Fruit fly (Drosophila melanogaster) whole organism, embryonic: ENCODE data around the gene shams.

Source experiments
- Aef1 ChIP-seq: fragments of 200-800 bp; sonication (Bioruptor generic); IDR thresholded peaks from 3 replicates; pipeline ENCODE4 v1.3.6; 2022; ENCODE audit warnings: missing biosample characterization, missing genetic modification characterization
- CG12236 ChIP-seq: fragments of 200-800 bp; sonication (Bioruptor generic); optimal IDR thresholded peaks from 2 replicates; lab custom pipeline; 2016; ENCODE audit warnings: missing biosample characterization, missing genetic modification characterization
- CG13424 ChIP-seq: fragments of 200-800 bp; sonication (Bioruptor generic); optimal IDR thresholded peaks from 2 replicates; lab custom pipeline; 2019; ENCODE audit warnings: missing biosample characterization, mild to moderate bottlenecking, missing genetic modification characterization, moderate library complexity
- CG14965 ChIP-seq: fragments of 200-800 bp; sonication (Bioruptor generic); optimal IDR thresholded peaks from 2 replicates; lab custom pipeline; 2016; ENCODE audit warnings: missing biosample characterization, missing genetic modification characterization, borderline replicate concordance
- CG1832 ChIP-seq: fragments of 200-800 bp; sonication (Bioruptor generic); optimal IDR thresholded peaks from 2 replicates; lab custom pipeline; 2017; ENCODE audit warnings: missing biosample characterization, mild to moderate bottlenecking, missing genetic modification characterization, inconsistent platforms
- CG2712 ChIP-seq: fragments of 200-800 bp; optimal IDR thresholded peaks from 3 replicates; lab custom pipeline; 2019; ENCODE audit warnings: missing biosample characterization, mild to moderate bottlenecking, missing genetic modification characterization, moderate library complexity
- CG3847 ChIP-seq: fragments of 200-800 bp; sonication (Bioruptor generic); IDR thresholded peaks from 2 replicates; pipeline ENCODE4 v1.3.6; 2022; ENCODE audit warnings: missing biosample characterization, missing genetic modification characterization
- CG4404 ChIP-seq: fragments of 200-800 bp; sonication (Bioruptor generic); IDR thresholded peaks from 2 replicates; pipeline ENCODE4 v1.3.6; 2022; ENCODE audit warnings: missing biosample characterization, missing genetic modification characterization
- CG4730 ChIP-seq: fragments of 200-800 bp; sonication (Bioruptor generic); IDR thresholded peaks from 2 replicates; pipeline ENCODE4 v1.3.6; 2022; ENCODE audit warnings: missing biosample characterization, missing genetic modification characterization
- CG6854 ChIP-seq: fragments of 200-800 bp; sonication (Bioruptor generic); optimal IDR thresholded peaks from 3 replicates; lab custom pipeline; 2017; ENCODE audit warnings: missing biosample characterization, mild to moderate bottlenecking, missing genetic modification characterization
- CG8281 ChIP-seq: fragments of 200-800 bp; sonication (Bioruptor generic); optimal IDR thresholded peaks from 2 replicates; lab custom pipeline; 2018; ENCODE audit warnings: missing biosample characterization, mild to moderate bottlenecking, missing genetic modification characterization, moderate library complexity
- CG8290 ChIP-seq, 3 experiments: fragments of 200-800 bp; sonication (Bioruptor generic); optimal IDR thresholded peaks; 2 replicates each; lab custom pipeline; 2016 to 2019; ENCODE audit warnings: missing biosample characterization in 3 of 3, missing genetic modification characterization in 3 of 3, mild to moderate bottlenecking in 2 of 3, moderate library complexity in 1 of 3
- CG8359 ChIP-seq: fragments of 200-800 bp; sonication (Bioruptor generic); optimal IDR thresholded peaks from 2 replicates; lab custom pipeline; 2017; ENCODE audit warnings: missing biosample characterization, mild to moderate bottlenecking, missing genetic modification characterization, borderline replicate concordance
- CG9797 ChIP-seq: fragments of 200-800 bp; sonication (Bioruptor generic); optimal IDR thresholded peaks from 3 replicates; lab custom pipeline; 2018; ENCODE audit warnings: missing biosample characterization, mild to moderate bottlenecking, missing genetic modification characterization
- Eip74EF ChIP-seq, 2 experiments: fragments of 200-800 bp in 1 of 2; fragments of >200 bp in 1 of 2; sonication (Bioruptor generic) in 1 of 2; optimal IDR thresholded peaks; 2 replicates each; lab custom pipeline; 2017 to 2019; ENCODE audit warnings: missing biosample characterization in 2 of 2, missing genetic modification characterization in 2 of 2, mild to moderate bottlenecking in 1 of 2, moderate library complexity in 1 of 2
- Ets65A ChIP-seq: fragments of 200-800 bp; sonication (Bioruptor generic); peaks from one replicate; lab custom pipeline; 2016; ENCODE audit warnings: missing biosample characterization, missing genetic modification characterization
- Fer2 ChIP-seq: fragments of 200-800 bp; sonication (Bioruptor generic); optimal IDR thresholded peaks from 2 replicates; lab custom pipeline; 2018; ENCODE audit warnings: missing biosample characterization, mild to moderate bottlenecking, missing genetic modification characterization, moderate library complexity
- H2.0 ChIP-seq: fragments of 200-800 bp; sonication (Bioruptor generic); IDR thresholded peaks from 2 replicates; pipeline ENCODE4 v1.3.6; 2022; ENCODE audit warnings: missing biosample characterization, missing genetic modification characterization
- Hey ChIP-seq: fragments of 200-800 bp; sonication (Bioruptor generic); optimal IDR thresholded peaks from 3 replicates; lab custom pipeline; 2018; ENCODE audit warnings: missing biosample characterization, mild to moderate bottlenecking, missing genetic modification characterization
- HmgD ChIP-seq: fragments of 200-800 bp; sonication (Bioruptor generic); optimal IDR thresholded peaks from 3 replicates; lab custom pipeline; 2016; ENCODE audit warnings: missing biosample characterization, missing genetic modification characterization
- Jarid2 ChIP-seq: fragments of 200-800 bp; sonication (Bioruptor generic); optimal IDR thresholded peaks from 3 replicates; lab custom pipeline; 2017; ENCODE audit warnings: mild to moderate bottlenecking, missing biosample characterization, missing genetic modification reagents, missing genetic modification characterization
- Neu2 ChIP-seq: fragments of 200-800 bp; sonication (Bioruptor generic); optimal IDR thresholded peaks from 3 replicates; lab custom pipeline; 2016; ENCODE audit warnings: missing biosample characterization, missing genetic modification characterization, borderline replicate concordance
- Nf-YA ChIP-seq: fragments of 200-800 bp; sonication (Bioruptor generic); IDR thresholded peaks from 2 replicates; pipeline ENCODE4 v1.3.6; 2022; ENCODE audit warnings: missing biosample characterization, missing genetic modification characterization
- Nf-YB ChIP-seq: fragments of 200-800 bp; sonication (Bioruptor generic); optimal IDR thresholded peaks from 3 replicates; lab custom pipeline; 2019; ENCODE audit warnings: missing biosample characterization, mild to moderate bottlenecking, missing genetic modification characterization, moderate library complexity
- Nf-YC ChIP-seq: fragments of 200-800 bp; optimal IDR thresholded peaks from 3 replicates; lab custom pipeline; 2019; ENCODE audit warnings: missing biosample characterization, mild to moderate bottlenecking, missing genetic modification characterization, moderate library complexity
- Opbp ChIP-seq: fragments of 200-800 bp; sonication (Bioruptor generic); IDR thresholded peaks from 3 replicates; pipeline ENCODE4 v1.3.6; 2022; ENCODE audit warnings: missing biosample characterization, missing genetic modification characterization; ENCODE audit not compliant: partially characterized antibody
- Sox102F ChIP-seq: fragments of 200-800 bp; sonication (Bioruptor generic); optimal IDR thresholded peaks from 2 replicates; lab custom pipeline; 2018; ENCODE audit warnings: missing biosample characterization, mild to moderate bottlenecking, missing genetic modification characterization, moderate library complexity
- Trl ChIP-seq, 3 experiments: fragments of >200 bp in 2 of 3; fragments of 200-800 bp in 1 of 3; sonication (Bioruptor generic) in 1 of 3; optimal IDR thresholded peaks; 2 replicates in 1 of 3; 3 replicates in 2 of 3; lab custom pipeline; 2016 to 2017; ENCODE audit warnings: missing biosample characterization in 1 of 3, missing genetic modification characterization in 1 of 3
- ase ChIP-seq: fragments of 200-800 bp; sonication (Bioruptor generic); IDR thresholded peaks from 3 replicates; pipeline ENCODE4 v1.3.6; 2022; ENCODE audit warnings: missing biosample characterization, missing genetic modification characterization
- bowl ChIP-seq: fragments of 200-800 bp; sonication (Bioruptor generic); IDR thresholded peaks from 2 replicates; pipeline ENCODE4 v1.3.6; 2022; ENCODE audit warnings: missing biosample characterization, missing genetic modification characterization
- crol ChIP-seq: fragments of 200-800 bp; sonication (Bioruptor generic); IDR thresholded peaks from 2 replicates; pipeline ENCODE4 v1.3.6; 2022; ENCODE audit warnings: missing biosample characterization, missing genetic modification characterization
- da ChIP-seq: fragments of 200-800 bp; sonication (Bioruptor generic); optimal IDR thresholded peaks from 2 replicates; lab custom pipeline; 2016; ENCODE audit warnings: missing biosample characterization, missing genetic modification characterization
- danr ChIP-seq: fragments of 200-800 bp; sonication (Bioruptor generic); IDR thresholded peaks from 2 replicates; pipeline ENCODE4 v1.3.6; 2022; ENCODE audit warnings: missing biosample characterization, missing genetic modification characterization
- dmrt11E ChIP-seq: fragments of 200-800 bp; sonication (Bioruptor generic); optimal IDR thresholded peaks from 3 replicates; lab custom pipeline; 2018; ENCODE audit warnings: missing biosample characterization, mild to moderate bottlenecking, missing genetic modification characterization, moderate library complexity
- ems ChIP-seq: fragments of 200-800 bp; sonication (Bioruptor generic); optimal IDR thresholded peaks from 3 replicates; lab custom pipeline; 2016; ENCODE audit warnings: missing biosample characterization, missing genetic modification characterization
- fu2 ChIP-seq: fragments of 200-800 bp; sonication (Bioruptor generic); optimal IDR thresholded peaks from 2 replicates; lab custom pipeline; 2016; ENCODE audit warnings: missing biosample characterization, missing genetic modification characterization
- gcm ChIP-seq: fragments of 200-800 bp; sonication (Bioruptor generic); optimal IDR thresholded peaks from 2 replicates; lab custom pipeline; 2019; ENCODE audit warnings: missing biosample characterization, mild to moderate bottlenecking, missing genetic modification characterization, moderate library complexity
- gfzf ChIP-seq: fragments of 200-800 bp; sonication (Bioruptor generic); optimal IDR thresholded peaks from 2 replicates; lab custom pipeline; 2016; ENCODE audit warnings: missing biosample characterization, mild to moderate bottlenecking, missing genetic modification characterization, moderate library complexity
- ham ChIP-seq: fragments of 200-800 bp; sonication (Bioruptor generic); IDR thresholded peaks from 2 replicates; pipeline ENCODE4 v1.3.6; 2022; ENCODE audit warnings: missing biosample characterization, missing genetic modification characterization
- jigr1 ChIP-seq: fragments of 200-800 bp; sonication (Bioruptor generic); IDR thresholded peaks from 3 replicates; pipeline ENCODE4 v1.3.6; 2022; ENCODE audit warnings: missing biosample characterization, missing genetic modification characterization
- jing ChIP-seq: fragments of 200-800 bp; sonication (Bioruptor generic); optimal IDR thresholded peaks from 2 replicates; lab custom pipeline; 2018; ENCODE audit warnings: missing biosample characterization, mild to moderate bottlenecking, missing genetic modification characterization
- nom ChIP-seq: fragments of 200-800 bp; sonication (Bioruptor generic); optimal IDR thresholded peaks from 2 replicates; lab custom pipeline; 2017; ENCODE audit warnings: missing biosample characterization, missing genetic modification characterization, mild to moderate bottlenecking, moderate library complexity, missing genetic modification reagents
- oc ChIP-seq: fragments of 200-800 bp; sonication (Bioruptor generic); optimal IDR thresholded peaks from 2 replicates; lab custom pipeline; 2018; ENCODE audit warnings: missing biosample characterization, mild to moderate bottlenecking, missing genetic modification characterization, moderate library complexity
- row ChIP-seq: fragments of 200-800 bp; sonication (Bioruptor generic); IDR thresholded peaks from 3 replicates; pipeline ENCODE4 v1.3.6; 2022; ENCODE audit warnings: missing biosample characterization, missing genetic modification characterization
- sim ChIP-seq: fragments of 200-800 bp; sonication (Bioruptor generic); IDR thresholded peaks from 2 replicates; pipeline ENCODE4 v1.3.6; 2022; ENCODE audit warnings: missing biosample characterization, missing genetic modification characterization
- so ChIP-seq: fragments of 200-800 bp; sonication (Bioruptor generic); IDR thresholded peaks from 3 replicates; pipeline ENCODE4 v1.3.6; 2022; ENCODE audit warnings: missing biosample characterization, missing genetic modification characterization
- sqz ChIP-seq: fragments of 200-800 bp; sonication (Bioruptor generic); optimal IDR thresholded peaks from 3 replicates; lab custom pipeline; 2018; ENCODE audit warnings: missing biosample characterization, mild to moderate bottlenecking, missing genetic modification characterization
- sr ChIP-seq: fragments of 200-800 bp; sonication (Bioruptor generic); IDR thresholded peaks from 3 replicates; pipeline ENCODE4 v1.3.6; 2022; ENCODE audit warnings: missing biosample characterization, missing genetic modification characterization
- tll ChIP-seq, 2 experiments: fragments of 200-800 bp in 1 of 2; fragments of >200 bp in 1 of 2; sonication (Bioruptor generic) in 1 of 2; optimal IDR thresholded peaks; 2 replicates each; lab custom pipeline; 2017 to 2019; ENCODE audit warnings: missing biosample characterization in 2 of 2, missing genetic modification characterization in 2 of 2, mild to moderate bottlenecking in 1 of 2, moderate library complexity in 1 of 2
- yki ChIP-seq: fragments of >200 bp; optimal IDR thresholded peaks from 3 replicates; lab custom pipeline; 2018
- zf30C ChIP-seq: fragments of 200-800 bp; sonication (Bioruptor generic); optimal IDR thresholded peaks from 3 replicates; lab custom pipeline; 2018; ENCODE audit warnings: missing biosample characterization, mild to moderate bottlenecking, missing genetic modification characterization

shams gene

DNA sequence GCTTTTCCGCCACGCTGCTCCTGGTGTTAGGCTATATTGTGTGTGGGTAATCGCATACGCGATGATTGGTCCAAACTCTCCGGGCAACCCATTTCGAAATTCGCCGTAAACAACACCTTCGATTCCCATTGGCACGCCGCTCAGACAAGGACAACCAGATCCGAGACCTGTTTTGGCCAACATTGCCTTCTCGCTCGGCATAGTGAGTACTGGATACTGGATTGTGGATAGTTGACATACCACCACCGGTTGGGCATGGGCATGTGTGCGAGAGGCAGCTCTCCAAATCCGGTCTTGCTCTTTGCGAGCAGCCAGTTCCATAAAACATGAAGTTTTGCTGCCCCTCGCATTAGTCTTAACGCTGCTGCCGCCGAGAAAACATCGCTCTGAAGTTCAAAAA is 20.2 kb upstream of the shams start, which contains the start of gene fd96Cb (continued):
- TF ChIP-seq so (GFP tag; lab: Robert Waterston, UW) (no peak), CG3847 (GFP tag; lab: Robert Waterston, UW) (no peak), Trl (optimal IDR thresholded peaks at IDR 0.05; lab: Kevin White, UChicago) (peak; percentile 30 to 49), Trl (GFP tag; optimal IDR thresholded peaks at IDR 0.05; lab: Kevin White, UChicago) (no peak), Aef1 (GFP tag; lab: Robert Waterston, UW) (no peak), jing (peak; percentile 34), oc (tag; lab: Kevin White, UChicago) (peak; percentile 64), CG2712 (tag; lab: Kevin White, UChicago) (no peak), CG8359 (GFP tag; lab: Kevin White, UChicago) (no peak), ems (GFP tag; lab: Kevin White, UChicago) (no peak), nom (peak; percentile 31), Jarid2 (peak; percentile 73), row (no peak), gcm (GFP tag; lab: Kevin White, UChicago) (no peak), CG8290 (GFP tag; optimal IDR thresholded peaks at IDR 0.05; lab: Kevin White, UChicago) (no peak), CG8290 (tag; optimal IDR thresholded peaks at IDR 0.05; lab: Kevin White, UChicago) (no peak), HmgD (peak; percentile 21), sqz (GFP tag; lab: Kevin White, UChicago) (no peak), H2.0 (GFP tag; lab: Robert Waterston, UW) (no peak), Fer2 (tag; lab: Kevin White, UChicago) (no peak), tll (GFP tag; optimal IDR thresholded peaks at IDR 0.05; lab: Kevin White, UChicago) (no peak), CG6854 (GFP tag; lab: Kevin White, UChicago) (no peak), CG12236 (GFP tag; lab: Kevin White, UChicago) (no peak), gfzf (GFP tag; lab: Kevin White, UChicago) (no peak), fu2 (GFP tag; lab: Kevin White, UChicago) (no peak), Eip74EF (GFP tag; optimal IDR thresholded peaks at IDR 0.05; lab: Kevin White, UChicago) (no peak), sim (no peak), Nf-YB (GFP tag; lab: Kevin White, UChicago) (peak; percentile 100), Nf-YA (GFP tag; lab: Robert Waterston, UW) (peak; percentile 95), dmrt11E (tag; lab: Kevin White, UChicago) (no peak), CG1832 (GFP tag; lab: Kevin White, UChicago) (peak; percentile 88), Ets65A (GFP tag; lab: Kevin White, UChicago) (no peak), Opbp (peak; percentile 34; the same call in 1 of the 3 replicates), CG13424 (tag; lab: Kevin White, UChicago) (no peak), sr (GFP tag; lab: Robert Waterston, UW) (no peak), CG14965 (GFP tag; lab: Kevin White, UChicago) (no peak), ham (GFP tag; lab: Robert Waterston, UW) (no peak), Hey (tag; lab: Kevin White, UChicago) (no peak), CG8281 (tag; lab: Kevin White, UChicago) (no peak), Nf-YC (peak; percentile 100)
- TF ChIP-seq, all 482 proteins: peak for 15

DNA sequence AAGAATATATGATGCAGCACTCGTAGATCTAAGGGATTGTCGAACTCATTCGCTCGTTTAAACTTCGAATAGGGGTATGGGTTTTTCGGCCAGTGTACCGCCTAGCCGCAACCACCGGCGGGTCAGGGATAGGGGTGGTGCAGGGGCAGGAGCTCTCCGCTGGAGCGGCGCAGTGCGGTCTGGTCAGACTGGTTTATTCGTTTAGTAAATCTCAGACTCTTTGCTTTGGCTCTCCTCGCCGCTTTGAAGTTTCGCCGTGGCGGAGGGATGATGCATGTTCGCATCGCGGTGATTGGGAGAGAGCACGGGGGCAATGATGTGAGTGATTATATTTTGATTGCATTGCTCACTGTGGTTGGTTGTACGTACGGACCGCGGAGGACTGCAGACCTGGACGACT is 7.9 kb upstream of the shams start, which contains the start of gene fd96Ca:
fd96Ca (plus strand) TSS at position 337 of the 400 bp plus-strand sequence.
- TF ChIP-seq Sox102F (no peak), yki (lab: Kevin White, UChicago) (no peak), ase (GFP tag; lab: Robert Waterston, UW) (no peak), CG9797 (no peak), bowl (no peak), zf30C (GFP tag; lab: Kevin White, UChicago) (peak; percentile 83), Nf-YB (GFP tag; lab: Kevin White, UChicago) (peak; percentile 95), Neu2 (no peak), Trl (optimal IDR thresholded peaks at IDR 0.05; lab: Kevin White, UChicago) (peak in 1 of 2 experiments; percentile 22), Trl (GFP tag; optimal IDR thresholded peaks at IDR 0.05; lab: Kevin White, UChicago) (no peak), crol (GFP tag; lab: Robert Waterston, UW) (peak; percentile 84; the same call in 1 of the 2 replicates), danr (no peak), CG4404 (GFP tag; lab: Robert Waterston, UW) (no peak), jigr1 (GFP tag; lab: Robert Waterston, UW) (no peak), CG4730 (GFP tag; lab: Robert Waterston, UW) (no peak), da (no peak), Nf-YC (peak; percentile 92)
